Fruit fly (Drosophila melanogaster): ENCODE results near the gene CG18788.
A peak's percentile ranks its signal among the peaks of the same experiment; 100 is the strongest.

CG18788 gene

dm6 chr2L:12045578-12045940 is 11.6 kb downstream of the CG18788 start:
- no peak for TF ChIP-seq Jra (GFP tag; optimal IDR thresholded peaks at IDR 0.05)
- TF ChIP-seq Dif (GFP tag; optimal IDR thresholded peaks at IDR 0.05; ENCODE audit: partially characterized antibody): no peak
- peak; percentile 95 for TF ChIP-seq psq (GFP tag; optimal IDR thresholded peaks at IDR 0.05)
- no peak for TF ChIP-seq brk (GFP tag; optimal IDR thresholded peaks at IDR 0.05)
- no peak for TF ChIP-seq GATAd (GFP tag; optimal IDR thresholded peaks at IDR 0.05)
- no peak for TF ChIP-seq Hr78 (GFP tag; optimal IDR thresholded peaks at IDR 0.05)
- TF ChIP-seq sv (GFP tag; optimal IDR thresholded peaks at IDR 0.05): no peak
- TF ChIP-seq dmrt93B (GFP tag; optimal IDR thresholded peaks at IDR 0.05): no peak
- TF ChIP-seq ey (GFP tag; optimal IDR thresholded peaks at IDR 0.05): no peak
- no peak for TF ChIP-seq br (GFP tag; optimal IDR thresholded peaks at IDR 0.05)
- TF ChIP-seq Hr83 (GFP tag; optimal IDR thresholded peaks at IDR 0.05; ENCODE audit: poor library complexity, severe bottlenecking): no peak
- TF ChIP-seq Sp1 (GFP tag; optimal IDR thresholded peaks at IDR 0.05): no peak
- no peak for TF ChIP-seq pan (optimal IDR thresholded peaks at IDR 0.05)
- no peak for TF ChIP-seq OdsH (GFP tag; optimal IDR thresholded peaks at IDR 0.05)
- peak; percentile 59 for TF ChIP-seq lola (GFP tag; optimal IDR thresholded peaks at IDR 0.05)
- TF ChIP-seq jim (GFP tag; optimal IDR thresholded peaks at IDR 0.05): no peak
- no peak for TF ChIP-seq Myc (optimal IDR thresholded peaks at IDR 0.05)
- no peak for TF ChIP-seq Dfd (GFP tag; optimal IDR thresholded peaks at IDR 0.05)
- peak; percentile 18 for TF ChIP-seq Vsx2 (GFP tag; optimal IDR thresholded peaks at IDR 0.05; ENCODE audit: partially characterized antibody)
- TF ChIP-seq Rel (GFP tag; optimal IDR thresholded peaks at IDR 0.05): no peak
- TF ChIP-seq Rel (tag; optimal IDR thresholded peaks at IDR 0.05): no peak
- TF ChIP-seq dsf (GFP tag; optimal IDR thresholded peaks at IDR 0.05; ENCODE audit: borderline replicate concordance): no peak
- TF ChIP-seq Mio (GFP tag; optimal IDR thresholded peaks at IDR 0.05): no peak
- no peak for TF ChIP-seq fru (GFP tag; optimal IDR thresholded peaks at IDR 0.05)
- TF ChIP-seq N (GFP tag; optimal IDR thresholded peaks at IDR 0.05): no peak
- no peak for TF ChIP-seq CrebA (GFP tag; optimal IDR thresholded peaks at IDR 0.05; ENCODE audit: borderline replicate concordance)

- TF ChIP-seq Rel (GFP tag; optimal IDR thresholded peaks at IDR 0.05) (peak; percentile 70), Rel (tag; optimal IDR thresholded peaks at IDR 0.05) (peak; percentile 84), dsf (GFP tag; optimal IDR thresholded peaks at IDR 0.05; ENCODE audit: borderline replicate concordance) (peak; percentile 54), Mio (GFP tag; optimal IDR thresholded peaks at IDR 0.05) (peak; percentile 31), Vsx2 (GFP tag; optimal IDR thresholded peaks at IDR 0.05; ENCODE audit: partially characterized antibody) (peak; percentile 24), Dfd (GFP tag; optimal IDR thresholded peaks at IDR 0.05) (no peak), h (GFP tag; optimal IDR thresholded peaks at IDR 0.05) (peak; percentile 91), HLH106 (tag; optimal IDR thresholded peaks at IDR 0.05) (peak; percentile 93), jim (GFP tag; optimal IDR thresholded peaks at IDR 0.05) (peak; percentile 76), fru (GFP tag; optimal IDR thresholded peaks at IDR 0.05) (peak; percentile 81), foxo (GFP tag; optimal IDR thresholded peaks at IDR 0.05) (peak; percentile 73 to 89), Jra (GFP tag; optimal IDR thresholded peaks at IDR 0.05) (peak; percentile 66), CG9705 (GFP tag; optimal IDR thresholded peaks at IDR 0.05) (peak; percentile 81), ey (GFP tag; optimal IDR thresholded peaks at IDR 0.05) (peak; percentile 82), CrebA (GFP tag; optimal IDR thresholded peaks at IDR 0.05; ENCODE audit: borderline replicate concordance) (peak; percentile 90), pan (optimal IDR thresholded peaks at IDR 0.05) (no peak), dmrt93B (GFP tag; optimal IDR thresholded peaks at IDR 0.05) (peak; percentile 71), Dif (GFP tag; optimal IDR thresholded peaks at IDR 0.05; ENCODE audit: partially characterized antibody) (no peak), usp (GFP tag; optimal IDR thresholded peaks at IDR 0.05) (no peak), dl (GFP tag; optimal IDR thresholded peaks at IDR 0.05; ENCODE audit: insufficient read depth in 1 of 2, partially characterized antibody in 2 of 2) (no peak), GATAd (GFP tag; optimal IDR thresholded peaks at IDR 0.05) (no peak), psq (GFP tag; optimal IDR thresholded peaks at IDR 0.05) (peak; percentile 61), sv (GFP tag; optimal IDR thresholded peaks at IDR 0.05) (peak; percentile 45), Hr78 (GFP tag; optimal IDR thresholded peaks at IDR 0.05) (no peak), Sp1 (GFP tag; optimal IDR thresholded peaks at IDR 0.05) (peak; percentile 95), Hnf4 (GFP tag; optimal IDR thresholded peaks at IDR 0.05) (peak; percentile 71), sage (GFP tag; optimal IDR thresholded peaks at IDR 0.05) (peak; percentile 89), OdsH (GFP tag; optimal IDR thresholded peaks at IDR 0.05) (peak; percentile 85), brk (GFP tag; optimal IDR thresholded peaks at IDR 0.05) (peak; percentile 79), N (GFP tag; optimal IDR thresholded peaks at IDR 0.05) (no peak), Hr83 (GFP tag; optimal IDR thresholded peaks at IDR 0.05; ENCODE audit: poor library complexity, severe bottlenecking) (peak; percentile 42), rgr (GFP tag; optimal IDR thresholded peaks at IDR 0.05) (peak; percentile 90), woc (GFP tag; optimal IDR thresholded peaks at IDR 0.05) (peak; percentile 77), CG32264 (GFP tag; optimal IDR thresholded peaks at IDR 0.05) (no peak), tai (GFP tag; optimal IDR thresholded peaks at IDR 0.05) (peak; percentile 76), Abd-B (GFP tag; optimal IDR thresholded peaks at IDR 0.05) (no peak), Myc (optimal IDR thresholded peaks at IDR 0.05) (no peak), br (GFP tag; optimal IDR thresholded peaks at IDR 0.05) (peak; percentile 87), lola (GFP tag; optimal IDR thresholded peaks at IDR 0.05) (no peak)
These were observed 12.2 kb downstream of the CG18788 start, which contains the start of gene CG6770 for dm6 chr2L:12045941-12046855. TSS of gene CG6770 (minus strand) at chr2L:12046118.

All from whole organism, wandering third instar larva.